Worm (Caenorhabditis elegans): ENCODE results near the gene M03F4.4.

DNA sequence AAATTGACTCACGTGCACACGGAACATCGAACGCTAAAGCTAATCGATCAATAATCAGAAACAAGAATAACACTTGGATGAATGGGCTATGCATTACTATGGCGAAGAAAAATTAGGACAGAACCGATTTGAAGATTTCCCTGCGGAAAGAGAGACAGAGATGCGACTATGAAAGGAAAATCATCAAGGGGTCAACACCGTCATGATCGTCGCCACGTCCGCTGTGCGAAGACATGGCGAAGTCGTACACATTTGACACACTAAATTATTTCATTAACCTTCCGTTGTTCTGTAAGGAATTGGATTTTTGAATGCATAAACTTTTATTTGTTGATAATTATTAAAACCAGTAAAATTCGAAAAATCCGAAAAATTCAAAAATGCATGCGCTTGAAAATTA lies 12.0 kb upstream of the M03F4.4 start, which contains the start of gene M03F4.6:
- TF ChIP-seq ets-7 (tag; optimal IDR thresholded peaks at IDR 0.05) (no peak), tbx-11 (GFP tag; IDR thresholded peaks at IDR 0.05) (no peak), ama-1 (optimal IDR thresholded peaks at IDR 0.05) (peak; percentile 39), flt-1 (GFP tag; IDR thresholded peaks at IDR 0.05) (no peak), sea-1 (GFP tag; conservative IDR thresholded peaks at IDR 0.05) (0 out of 2 replicates have a peak, but pooled peaks have one; percentile 68)

Measured in whole organism, early embryonic.